Worm (Caenorhabditis elegans) whole organism, L1 larva: ENCODE measurements around the gene sek-3.

Experiments
- C04F5.9 ChIP-seq: sonication (generic microtip); optimal IDR thresholded peaks from 2 replicates; lab custom pipeline; 2016; ENCODE audit warnings: missing genetic modification characterization, missing compliant biosample characterization
- C34B4.2 ChIP-seq: sonication (generic microtip); optimal IDR thresholded peaks from 2 replicates; lab custom pipeline; 2017; ENCODE audit warnings: mild to moderate bottlenecking, missing genetic modification characterization, missing compliant biosample characterization
- F16B12.6 ChIP-seq: fragments of 150-350 bp; optimal IDR thresholded peaks from 2 replicates; lab custom pipeline; 2014; ENCODE audit warnings: missing biosample characterization, missing genetic modification characterization
- alr-1 ChIP-seq: fragments of 200-800 bp; sonication (Bioruptor generic); optimal IDR thresholded peaks from 2 replicates; lab custom pipeline; 2018; ENCODE audit warnings: borderline replicate concordance, mild to moderate bottlenecking, missing genetic modification characterization, missing compliant biosample characterization
- aly-2 ChIP-seq: fragments of 150-350 bp; optimal IDR thresholded peaks from 2 replicates; lab custom pipeline; 2014; ENCODE audit warnings: missing biosample characterization, missing genetic modification characterization
- ama-1 ChIP-seq: fragments of 150-350 bp; optimal IDR thresholded peaks from 2 replicates; lab custom pipeline; 2014
- blmp-1 ChIP-seq: fragments of 150-350 bp; optimal IDR thresholded peaks from 2 replicates; lab custom pipeline; 2014; ENCODE audit warnings: missing biosample characterization, missing genetic modification characterization
- ceh-90 ChIP-seq: sonication (generic microtip); optimal IDR thresholded peaks from 2 replicates; lab custom pipeline; 2016; ENCODE audit warnings: missing genetic modification characterization, missing compliant biosample characterization
- dpl-1 ChIP-seq, 3 experiments: fragments of 150-350 bp in 2 of 3; sonication (generic microtip) in 1 of 3; optimal IDR thresholded peaks; 2 replicates each; lab custom pipeline; 2014 to 2017; ENCODE audit warnings: missing biosample characterization in 3 of 3, missing genetic modification characterization in 3 of 3, missing genetic modification reagents in 3 of 3
- efl-3 ChIP-seq: fragments of 200-800 bp; sonication (Bioruptor generic); optimal IDR thresholded peaks from 2 replicates; lab custom pipeline; 2018; ENCODE audit warnings: mild to moderate bottlenecking, missing genetic modification characterization, missing compliant biosample characterization
- egl-27 ChIP-seq, 2 experiments: fragments of 150-350 bp in 1 of 2; sonication (generic microtip); optimal IDR thresholded peaks; 3 replicates each; lab custom pipeline; 2017 to 2018; ENCODE audit warnings: missing biosample characterization in 2 of 2, missing genetic modification characterization in 2 of 2, missing genetic modification reagents in 2 of 2
- elt-2 ChIP-seq: sonication (generic microtip); optimal IDR thresholded peaks from 2 replicates; lab custom pipeline; 2016; ENCODE audit warnings: missing genetic modification characterization, mild to moderate bottlenecking, inconsistent platforms, missing compliant biosample characterization, missing genetic modification reagents
- elt-3 ChIP-seq, 6 experiments: fragments of 150-350 bp in 1 of 6; sonication (generic microtip); optimal IDR thresholded peaks; 2 replicates each; lab custom pipeline; 2017 to 2018; ENCODE audit warnings: missing biosample characterization in 6 of 6, missing genetic modification characterization in 6 of 6, inconsistent platforms in 1 of 6
- fkh-4 ChIP-seq: sonication (generic microtip); optimal IDR thresholded peaks from 2 replicates; lab custom pipeline; 2016; ENCODE audit warnings: missing compliant biosample characterization, missing genetic modification characterization, borderline replicate concordance
- hlh-17 ChIP-seq: fragments of 200-800 bp; sonication (Bioruptor generic); optimal IDR thresholded peaks from 2 replicates; lab custom pipeline; 2018; ENCODE audit warnings: missing genetic modification characterization, mild to moderate bottlenecking, missing compliant biosample characterization, moderate library complexity, borderline replicate concordance
- hlh-4 ChIP-seq: sonication (generic microtip); optimal IDR thresholded peaks from 2 replicates; lab custom pipeline; 2016; ENCODE audit warnings: mild to moderate bottlenecking, missing genetic modification characterization, missing compliant biosample characterization
- isw-1 ChIP-seq: fragments of 200-800 bp; sonication (Bioruptor generic); IDR thresholded peaks from 2 replicates; pipeline ENCODE4 v1.3.6; 2022; ENCODE audit warnings: missing genetic modification characterization, missing compliant biosample characterization
- lin-14 ChIP-seq: fragments of 200-800 bp; sonication (Bioruptor generic); optimal IDR thresholded peaks from 2 replicates; lab custom pipeline; 2018; ENCODE audit warnings: mild to moderate bottlenecking, missing genetic modification characterization, moderate library complexity, missing compliant biosample characterization
- lin-39 ChIP-seq: fragments of 150-350 bp; optimal IDR thresholded peaks from 2 replicates; lab custom pipeline; 2014; ENCODE audit warnings: missing biosample characterization, missing genetic modification reagents, missing genetic modification characterization
- mab-9 ChIP-seq: fragments of 200-800 bp; sonication (Bioruptor generic); IDR thresholded peaks from 2 replicates; pipeline ENCODE4 v1.3.6; 2022; ENCODE audit warnings: missing genetic modification reagents, missing genetic modification characterization, missing compliant biosample characterization
- mep-1 ChIP-seq: fragments of 150-350 bp; optimal IDR thresholded peaks from 2 replicates; lab custom pipeline; 2014; ENCODE audit warnings: missing biosample characterization, missing genetic modification characterization
- nhr-11 ChIP-seq: fragments of 150-350 bp; optimal IDR thresholded peaks from 2 replicates; lab custom pipeline; 2014; ENCODE audit warnings: missing biosample characterization, missing genetic modification characterization
- nhr-12 ChIP-seq: sonication (generic microtip); optimal IDR thresholded peaks from 2 replicates; lab custom pipeline; 2017; ENCODE audit warnings: missing biosample characterization, missing genetic modification characterization
- nhr-19 ChIP-seq: fragments of 200-800 bp; sonication (Bioruptor generic); conservative IDR thresholded peaks from 2 replicates; pipeline ENCODE4 v1.3.6; 2022; ENCODE audit warnings: missing genetic modification characterization, missing compliant biosample characterization
- nhr-237 ChIP-seq: fragments of 150-350 bp; optimal IDR thresholded peaks from 2 replicates; lab custom pipeline; 2014; ENCODE audit warnings: missing biosample characterization, missing genetic modification characterization
- nhr-28 ChIP-seq: fragments of 150-350 bp; optimal IDR thresholded peaks from 2 replicates; lab custom pipeline; 2014; ENCODE audit warnings: missing biosample characterization, missing genetic modification characterization
- nhr-71 ChIP-seq: sonication (generic microtip); optimal IDR thresholded peaks from 2 replicates; lab custom pipeline; 2016; ENCODE audit warnings: mild to moderate bottlenecking, missing genetic modification characterization, moderate library complexity, missing compliant biosample characterization
- nhr-76 ChIP-seq: sonication (generic microtip); optimal IDR thresholded peaks from 2 replicates; lab custom pipeline; 2017; ENCODE audit warnings: missing biosample characterization, missing genetic modification characterization
- nhr-84 ChIP-seq: sonication (generic microtip); optimal IDR thresholded peaks from 2 replicates; lab custom pipeline; 2017; ENCODE audit warnings: missing biosample characterization, missing genetic modification characterization
- nhr-85 ChIP-seq: sonication (generic microtip); peaks from one replicate; lab custom pipeline; 2016; ENCODE audit warnings: missing genetic modification characterization, inconsistent platforms, missing compliant biosample characterization
- nhr-90 ChIP-seq: sonication (generic microtip); optimal IDR thresholded peaks from 2 replicates; lab custom pipeline; 2016; ENCODE audit warnings: mild to moderate bottlenecking, missing genetic modification characterization, missing compliant biosample characterization; ENCODE audit not compliant: poor library complexity
- pag-3 ChIP-seq: sonication (generic microtip); optimal IDR thresholded peaks from 2 replicates; lab custom pipeline; 2017; ENCODE audit warnings: missing genetic modification characterization, mild to moderate bottlenecking, missing compliant biosample characterization, antibody characterized with exemption, borderline replicate concordance; ENCODE audit not compliant: insufficient read depth
- pax-3 ChIP-seq: fragments of 200-800 bp; sonication (Bioruptor generic); optimal IDR thresholded peaks from 2 replicates; lab custom pipeline; 2018; ENCODE audit warnings: mild to moderate bottlenecking, missing genetic modification characterization, moderate library complexity, missing compliant biosample characterization
- pqm-1 ChIP-seq: sonication (generic microtip); optimal IDR thresholded peaks from 3 replicates; lab custom pipeline; 2017; ENCODE audit warnings: missing biosample characterization, missing genetic modification characterization
- rnt-1 ChIP-seq: sonication (generic microtip); optimal IDR thresholded peaks from 2 replicates; lab custom pipeline; 2016; ENCODE audit warnings: mild to moderate bottlenecking, missing genetic modification characterization, moderate library complexity, missing compliant biosample characterization
- snpc-4 ChIP-seq: fragments of 150-350 bp; optimal IDR thresholded peaks from 2 replicates; lab custom pipeline; 2014; ENCODE audit warnings: missing biosample characterization, missing genetic modification characterization
- snu-23 ChIP-seq: sonication (generic microtip); optimal IDR thresholded peaks from 2 replicates; lab custom pipeline; 2016; ENCODE audit warnings: missing genetic modification characterization, missing compliant biosample characterization
- sox-4 ChIP-seq: sonication (generic microtip); optimal IDR thresholded peaks from 2 replicates; lab custom pipeline; 2016; ENCODE audit warnings: missing genetic modification characterization, missing compliant biosample characterization
- unc-62 ChIP-seq: fragments of 150-350 bp; optimal IDR thresholded peaks from 2 replicates; lab custom pipeline; 2014; ENCODE audit warnings: missing biosample characterization, missing genetic modification reagents, missing genetic modification characterization
- unc-86 ChIP-seq: sonication (generic microtip); optimal IDR thresholded peaks from 2 replicates; lab custom pipeline; 2016; ENCODE audit warnings: missing genetic modification characterization, missing compliant biosample characterization
- unc-98 ChIP-seq: fragments of 200-800 bp; sonication (Bioruptor generic); IDR thresholded peaks from 2 replicates; pipeline ENCODE4 v1.3.6; 2022; ENCODE audit warnings: missing genetic modification characterization, missing compliant biosample characterization
- vab-15 ChIP-seq: sonication (generic microtip); optimal IDR thresholded peaks from 2 replicates; lab custom pipeline; 2017; ENCODE audit warnings: missing genotype, mild to moderate bottlenecking, missing genetic modification characterization, missing compliant biosample characterization
- zip-4 ChIP-seq: fragments of 200-800 bp; sonication (Bioruptor generic); optimal IDR thresholded peaks from 2 replicates; lab custom pipeline; 2018; ENCODE audit warnings: mild to moderate bottlenecking, missing genetic modification characterization, moderate library complexity, missing compliant biosample characterization
- ztf-11 ChIP-seq, 2 experiments: sonication (generic microtip); optimal IDR thresholded peaks; 2 replicates each; lab custom pipeline; 2016 to 2017; ENCODE audit warnings: missing genetic modification characterization in 2 of 2, missing biosample characterization in 1 of 2, missing compliant biosample characterization in 1 of 2
- ztf-4 ChIP-seq: fragments of 150-350 bp; optimal IDR thresholded peaks from 2 replicates; lab custom pipeline; 2014; ENCODE audit warnings: missing biosample characterization, missing genetic modification characterization

Gene sek-3

ce11 chrX:5017591-5017990, at the start of gene sek-3:
TSS of gene sek-3 (plus strand) at chrX:5017891.
- no peak for TF ChIP-seq egl-27 (tag; optimal IDR thresholded peaks at IDR 0.05; lab: Kevin White, UChicago)
- TF ChIP-seq F16B12.6 (tag; lab: Kevin White, UChicago): no peak
- TF ChIP-seq mab-9 (GFP tag; lab: Robert Waterston, UW): no peak
- TF ChIP-seq sox-4 (tag; lab: Kevin White, UChicago): no peak
- TF ChIP-seq hlh-17 (GFP tag; lab: Kevin White, UChicago): no peak
- TF ChIP-seq nhr-90 (tag; lab: Kevin White, UChicago): no peak
- TF ChIP-seq nhr-85: no peak
- no peak for TF ChIP-seq unc-86 (tag; lab: Kevin White, UChicago)
- TF ChIP-seq ztf-4 (tag; lab: Kevin White, UChicago): no peak
- TF ChIP-seq pag-3 (tag; lab: Kevin White, UChicago): no peak
- TF ChIP-seq C04F5.9 (tag; lab: Kevin White, UChicago): no peak
- no peak for TF ChIP-seq snu-23 (GFP tag; lab: Kevin White, UChicago)
- TF ChIP-seq vab-15: no peak
- no peak for TF ChIP-seq ztf-11 (tag; optimal IDR thresholded peaks at IDR 0.05; lab: Kevin White, UChicago)
- no peak for TF ChIP-seq unc-98
- TF ChIP-seq lin-39 (tag; lab: Kevin White, UChicago): no peak
- TF ChIP-seq nhr-28 (tag; lab: Kevin White, UChicago): no peak

- TF ChIP-seq hlh-4 (tag; lab: Kevin White, UChicago) (no peak), elt-2 (tag; lab: Kevin White, UChicago) (no peak), C34B4.2 (tag; lab: Kevin White, UChicago) (no peak), elt-3 (tag; optimal IDR thresholded peaks at IDR 0.05; lab: Kevin White, UChicago) (no peak), mep-1 (tag; lab: Kevin White, UChicago) (peak; percentile 52), aly-2 (tag; lab: Kevin White, UChicago) (no peak), pax-3 (tag; lab: Kevin White, UChicago) (no peak), nhr-237 (tag; lab: Kevin White, UChicago) (no peak), nhr-12 (no peak), ama-1 (peak; percentile 74), nhr-71 (tag; lab: Kevin White, UChicago) (peak; percentile 38), ztf-4 (tag; lab: Kevin White, UChicago) (peak; percentile 90), nhr-19 (no peak), unc-62 (GFP tag; lab: Kevin White, UChicago) (no peak), ceh-90 (no peak), alr-1 (tag; lab: Kevin White, UChicago) (no peak), rnt-1 (peak; percentile 13), lin-14 (GFP tag; lab: Kevin White, UChicago) (no peak), nhr-76 (tag; lab: Kevin White, UChicago) (no peak), blmp-1 (tag; lab: Kevin White, UChicago) (peak; percentile 95)
- TF ChIP-seq, all 84 proteins: peak for 6
Observed at ce11 chrX:4969228-4969627, 48.5 kb upstream of the sek-3 start, which contains the start of gene M03F4.6. TSS of gene M03F4.6 (minus strand) at chrX:4969328.

- TF ChIP-seq nhr-85 (no peak), fkh-4 (tag; lab: Kevin White, UChicago) (no peak), snpc-4 (tag; lab: Kevin White, UChicago) (no peak), hlh-17 (GFP tag; lab: Kevin White, UChicago) (no peak), zip-4 (GFP tag; lab: Kevin White, UChicago) (no peak), unc-62 (GFP tag; lab: Kevin White, UChicago) (no peak), nhr-84 (no peak), nhr-11 (tag; lab: Kevin White, UChicago) (no peak), dpl-1 (GFP tag; optimal IDR thresholded peaks at IDR 0.05; lab: Kevin White, UChicago) (no peak), isw-1 (GFP tag; lab: Robert Waterston, UW) (no peak), efl-3 (GFP tag; lab: Kevin White, UChicago) (no peak), pax-3 (tag; lab: Kevin White, UChicago) (no peak), pqm-1 (no peak)
- TF ChIP-seq, all 84 proteins: peak for 0
Observed at ce11 chrX:4970863-4971345, 46.8 kb upstream of the sek-3 start, which contains the start of gene calu-1. TSS of gene calu-1 (minus strand) at chrX:4970913.
